Worm (Caenorhabditis elegans) whole organism, midembryonic: Measurements from ENCODE around the gene C06B8.7.

Experiments
- T22C8.4 ChIP-seq: fragments of 200-800 bp; sonication (Bioruptor generic); IDR thresholded peaks from 2 replicates; pipeline ENCODE4 v1.3.6; 2022; ENCODE audit warnings: missing genetic modification characterization, missing compliant biosample characterization
- cog-1 ChIP-seq: sonication (generic microtip); optimal IDR thresholded peaks from 2 replicates; lab custom pipeline; 2016; ENCODE audit warnings: missing genetic modification characterization, missing compliant biosample characterization
- flt-1 ChIP-seq: fragments of 200-800 bp; sonication (Bioruptor generic); IDR thresholded peaks from 2 replicates; pipeline ENCODE4 v1.3.6; 2022; ENCODE audit warnings: missing genetic modification characterization, missing compliant biosample characterization
- klf-2 ChIP-seq: fragments of 200-800 bp; sonication (Bioruptor generic); conservative IDR thresholded peaks from 2 replicates; pipeline ENCODE4 v1.3.6; 2022; ENCODE audit warnings: missing genetic modification reagents, missing genetic modification characterization, missing compliant biosample characterization
- med-1 ChIP-seq: sonication (generic microtip); optimal IDR thresholded peaks from 2 replicates; lab custom pipeline; 2017; ENCODE audit warnings: missing genetic modification characterization, mild to moderate bottlenecking, missing compliant biosample characterization, antibody characterized with exemption, missing genetic modification reagents; ENCODE audit not compliant: insufficient read depth
- ref-1 ChIP-seq: fragments of 200-800 bp; sonication (Bioruptor generic); conservative IDR thresholded peaks from 2 replicates; pipeline ENCODE4 v1.3.6; 2022; ENCODE audit warnings: missing genetic modification reagents, missing genetic modification characterization, missing compliant biosample characterization
- tab-1 ChIP-seq: fragments of 200-800 bp; sonication (Bioruptor generic); IDR thresholded peaks from 2 replicates; pipeline ENCODE4 v1.3.6; 2022; ENCODE audit warnings: missing genetic modification characterization, missing compliant biosample characterization
- ztf-23 ChIP-seq: fragments of 200-800 bp; sonication (Bioruptor generic); IDR thresholded peaks from 2 replicates; pipeline ENCODE4 v1.3.6; 2022; ENCODE audit warnings: missing genetic modification reagents, missing genetic modification characterization, missing compliant biosample characterization
- ztf-29 ChIP-seq: fragments of 200-800 bp; sonication (Bioruptor generic); IDR thresholded peaks from 2 replicates; pipeline ENCODE4 v1.3.6; 2022; ENCODE audit warnings: missing genetic modification reagents, missing genetic modification characterization, missing compliant biosample characterization

The C06B8.7 gene

ce11 chrV:15559729-15560128 is 61.2 kb downstream of the C06B8.7 start:
- TF ChIP-seq tab-1 (no peak), ref-1 (no peak), klf-2 (no peak), med-1 (GFP tag; lab: Kevin White, UChicago) (no peak), T22C8.4 (GFP tag; lab: Robert Waterston, UW) (no peak), ztf-23 (no peak), cog-1 (tag; lab: Kevin White, UChicago) (no peak), ztf-29 (GFP tag; lab: Robert Waterston, UW) (no peak), flt-1 (no peak)
